Worm (Caenorhabditis elegans) whole organism, L4/young adult: Measurements from ENCODE around the gene W08E12.7.

Experiments used
- W03F9.2 ChIP-seq: fragments of 150-350 bp; optimal IDR thresholded peaks from 2 replicates; lab custom pipeline; 2014; ENCODE audit warnings: missing biosample characterization, missing genetic modification characterization
- dao-5 ChIP-seq: sonication (generic microtip); optimal IDR thresholded peaks from 2 replicates; lab custom pipeline; 2016; ENCODE audit warnings: missing genotype, missing genetic modification characterization, moderate library complexity, missing compliant biosample characterization
- him-1 ChIP-seq: sonication (generic microtip); optimal IDR thresholded peaks from 2 replicates; lab custom pipeline; 2016; ENCODE audit warnings: missing genotype, missing genetic modification reagents, missing genetic modification characterization, missing compliant biosample characterization

- TF ChIP-seq him-1 (tag; lab: Kevin White, UChicago) (no peak), dao-5 (no peak), W03F9.2 (no peak)
Measured at ce11 chrIV:3260216-3260615, 34.7 kb upstream of the W08E12.7 start.
